Worm (Caenorhabditis elegans) whole organism, young adult: ENCODE data around the gene vdac-1.

ENCODE experiments used
- B0336.3 ChIP-seq: fragments of 200-800 bp; sonication (Bioruptor generic); IDR thresholded peaks from 2 replicates; pipeline ENCODE4 v1.3.6; 2022; ENCODE audit warnings: missing genetic modification characterization, missing compliant biosample characterization
- D2030.7 ChIP-seq: fragments of 200-800 bp; sonication (Bioruptor generic); IDR thresholded peaks from 2 replicates; pipeline ENCODE4 v1.3.6; 2022; ENCODE audit warnings: missing genetic modification reagents, missing genetic modification characterization, missing compliant biosample characterization
- F10E7.11 ChIP-seq: sonication (generic microtip); optimal IDR thresholded peaks from 2 replicates; lab custom pipeline; 2017; ENCODE audit warnings: mild to moderate bottlenecking, missing genetic modification characterization, moderate library complexity, missing compliant biosample characterization
- F22D6.2 ChIP-seq: sonication (generic microtip); optimal IDR thresholded peaks from 2 replicates; lab custom pipeline; 2016; ENCODE audit warnings: mild to moderate bottlenecking, missing genetic modification characterization, missing compliant biosample characterization
- F33H1.4 ChIP-seq: fragments of 200-800 bp; sonication (Bioruptor generic); IDR thresholded peaks from 2 replicates; pipeline ENCODE4 v1.3.6; 2022; ENCODE audit warnings: missing genetic modification reagents, missing genetic modification characterization, missing compliant biosample characterization
- F37B4.10 ChIP-seq: fragments of 200-800 bp; sonication (Bioruptor generic); IDR thresholded peaks from 2 replicates; pipeline ENCODE4 v1.3.6; 2022; ENCODE audit warnings: missing genetic modification characterization, missing compliant biosample characterization
- F49E8.2 ChIP-seq: sonication (generic microtip); optimal IDR thresholded peaks from 3 replicates; lab custom pipeline; 2017; ENCODE audit warnings: missing genetic modification characterization, mild to moderate bottlenecking, missing compliant biosample characterization, antibody characterized with exemption, moderate library complexity; ENCODE audit not compliant: insufficient read depth
- F57A8.1 ChIP-seq: fragments of 200-800 bp; sonication (Bioruptor generic); optimal IDR thresholded peaks from 2 replicates; lab custom pipeline; 2018; ENCODE audit warnings: mild to moderate bottlenecking, missing genetic modification characterization, moderate library complexity, missing compliant biosample characterization
- T26A5.8 ChIP-seq: sonication (generic microtip); optimal IDR thresholded peaks from 2 replicates; lab custom pipeline; 2016; ENCODE audit warnings: missing genetic modification characterization, missing compliant biosample characterization
- Y53G8AR.9 ChIP-seq: fragments of 200-800 bp; sonication (Bioruptor generic); conservative IDR thresholded peaks from 2 replicates; pipeline ENCODE4 v1.3.6; 2022; ENCODE audit warnings: missing genetic modification reagents, missing genetic modification characterization, missing compliant biosample characterization
- ZK185.1 ChIP-seq: sonication (generic microtip); optimal IDR thresholded peaks from 2 replicates; lab custom pipeline; 2016; ENCODE audit warnings: mild to moderate bottlenecking, missing genetic modification characterization, missing compliant biosample characterization; ENCODE audit not compliant: poor library complexity, severe bottlenecking
- ama-1 ChIP-seq, 3 experiments: fragments of 150-350 bp in 1 of 3; sonication (generic microtip) in 2 of 3; optimal IDR thresholded peaks; 2 replicates each; lab custom pipeline; 2014 to 2018; ENCODE audit warnings: missing biosample characterization in 2 of 3, missing genetic modification characterization in 2 of 3, missing genetic modification reagents in 2 of 3
- aptf-3 ChIP-seq: fragments of 200-800 bp; sonication (Bioruptor generic); IDR thresholded peaks from 2 replicates; pipeline ENCODE4 v1.3.6; 2022; ENCODE audit warnings: missing genetic modification characterization, missing compliant biosample characterization
- attf-3 ChIP-seq: fragments of 200-800 bp; sonication (Bioruptor generic); conservative IDR thresholded peaks from 2 replicates; pipeline ENCODE4 v1.3.6; 2022; ENCODE audit warnings: missing genetic modification reagents, missing genetic modification characterization, missing compliant biosample characterization
- attf-5 ChIP-seq: fragments of 200-800 bp; sonication (Bioruptor generic); optimal IDR thresholded peaks from 2 replicates; lab custom pipeline; 2018; ENCODE audit warnings: mild to moderate bottlenecking, missing genetic modification characterization, missing compliant biosample characterization
- bed-1 ChIP-seq: fragments of 200-800 bp; sonication (Bioruptor generic); IDR thresholded peaks from 2 replicates; pipeline ENCODE4 v1.3.6; 2022; ENCODE audit warnings: missing genetic modification reagents, missing genetic modification characterization, missing compliant biosample characterization
- ceh-79 ChIP-seq: sonication (generic microtip); optimal IDR thresholded peaks from 2 replicates; lab custom pipeline; 2017; ENCODE audit warnings: mild to moderate bottlenecking, missing genetic modification characterization, missing compliant biosample characterization
- chd-7 ChIP-seq: sonication (generic microtip); optimal IDR thresholded peaks from 2 replicates; lab custom pipeline; 2016; ENCODE audit warnings: mild to moderate bottlenecking, missing genetic modification characterization, moderate library complexity, missing compliant biosample characterization
- die-1 ChIP-seq: sonication (generic microtip); optimal IDR thresholded peaks from 2 replicates; lab custom pipeline; 2016; ENCODE audit warnings: missing genotype, mild to moderate bottlenecking, missing genetic modification characterization, missing compliant biosample characterization
- efl-1 ChIP-seq: fragments of 150-350 bp; optimal IDR thresholded peaks from 2 replicates; lab custom pipeline; 2014; ENCODE audit warnings: missing biosample characterization, missing genetic modification reagents, missing genetic modification characterization
- egl-44 ChIP-seq: fragments of 200-800 bp; sonication (Bioruptor generic); IDR thresholded peaks from 2 replicates; pipeline ENCODE4 v1.3.6; 2022; ENCODE audit warnings: missing genetic modification reagents, missing genetic modification characterization, missing compliant biosample characterization
- ets-4 ChIP-seq: fragments of 200-800 bp; sonication (Bioruptor generic); optimal IDR thresholded peaks from 2 replicates; lab custom pipeline; 2018; ENCODE audit warnings: mild to moderate bottlenecking, missing genetic modification characterization, missing compliant biosample characterization
- him-1 ChIP-seq: sonication (generic microtip); optimal IDR thresholded peaks from 2 replicates; lab custom pipeline; 2016; ENCODE audit warnings: missing genotype, missing genetic modification reagents, missing genetic modification characterization, missing compliant biosample characterization
- hlh-26 ChIP-seq: fragments of 200-800 bp; sonication (Bioruptor generic); conservative IDR thresholded peaks from 2 replicates; pipeline ENCODE4 v1.3.6; 2022; ENCODE audit warnings: missing genetic modification reagents, missing genetic modification characterization, missing compliant biosample characterization
- hrde-1 ChIP-seq: sonication (generic microtip); optimal IDR thresholded peaks from 2 replicates; lab custom pipeline; 2016; ENCODE audit warnings: missing genetic modification characterization, mild to moderate bottlenecking, missing compliant biosample characterization, moderate library complexity, missing genotype, missing genetic modification reagents, borderline replicate concordance
- let-607 ChIP-seq, 2 experiments: fragments of 200-800 bp in 1 of 2; sonication (Bioruptor generic) in 1 of 2; sonication (generic microtip) in 1 of 2; optimal IDR thresholded peaks; 2 replicates each; lab custom pipeline; 2016 to 2018; ENCODE audit warnings: mild to moderate bottlenecking in 2 of 2, missing compliant biosample characterization in 2 of 2, missing genetic modification characterization in 2 of 2, moderate library complexity in 2 of 2, missing genotype in 1 of 2
- lin-35 ChIP-seq, 3 experiments: fragments of 150-350 bp in 2 of 3; sonication (generic microtip) in 1 of 3; optimal IDR thresholded peaks; 2 replicates each; lab custom pipeline; 2014 to 2018; ENCODE audit warnings: missing biosample characterization in 3 of 3, missing genetic modification characterization in 3 of 3, missing genetic modification reagents in 3 of 3
- lsl-1 ChIP-seq: fragments of 200-800 bp; sonication (Bioruptor generic); optimal IDR thresholded peaks from 2 replicates; lab custom pipeline; 2018; ENCODE audit warnings: mild to moderate bottlenecking, missing genetic modification characterization, moderate library complexity, missing compliant biosample characterization
- rec-8 ChIP-seq, 2 experiments: sonication (generic microtip); optimal IDR thresholded peaks; 2 replicates each; lab custom pipeline; 2016; ENCODE audit warnings: mild to moderate bottlenecking in 2 of 2, missing genetic modification characterization in 2 of 2, missing genetic modification reagents in 2 of 2, missing genotype in 2 of 2, missing biosample characterization in 1 of 2, missing compliant biosample characterization in 1 of 2, moderate library complexity in 1 of 2
- repo-1 ChIP-seq: sonication (generic microtip); optimal IDR thresholded peaks from 2 replicates; lab custom pipeline; 2017; ENCODE audit warnings: mild to moderate bottlenecking, missing genetic modification characterization, missing compliant biosample characterization
- rpc-1 ChIP-seq, 2 experiments: fragments of 150-350 bp in 1 of 2; sonication (generic microtip) in 1 of 2; optimal IDR thresholded peaks; 2 replicates each; lab custom pipeline; 2014 to 2018; ENCODE audit warnings: missing biosample characterization in 1 of 2, missing genetic modification characterization in 1 of 2, missing genetic modification reagents in 1 of 2, missing genotype in 1 of 2
- sea-2 ChIP-seq: fragments of 200-800 bp; sonication (Bioruptor generic); IDR thresholded peaks from 2 replicates; pipeline ENCODE4 v1.3.6; 2022; ENCODE audit warnings: missing genetic modification characterization, missing compliant biosample characterization
- tbp1 ChIP-seq: fragments of 200-800 bp; sonication (Bioruptor generic); optimal IDR thresholded peaks from 2 replicates; lab custom pipeline; 2018; ENCODE audit warnings: mild to moderate bottlenecking, missing genetic modification characterization, missing compliant biosample characterization
- zim-3 ChIP-seq: sonication (generic microtip); optimal IDR thresholded peaks from 2 replicates; lab custom pipeline; 2017; ENCODE audit warnings: mild to moderate bottlenecking, missing genetic modification characterization, moderate library complexity, missing compliant biosample characterization

vdac-1 gene

DNA sequence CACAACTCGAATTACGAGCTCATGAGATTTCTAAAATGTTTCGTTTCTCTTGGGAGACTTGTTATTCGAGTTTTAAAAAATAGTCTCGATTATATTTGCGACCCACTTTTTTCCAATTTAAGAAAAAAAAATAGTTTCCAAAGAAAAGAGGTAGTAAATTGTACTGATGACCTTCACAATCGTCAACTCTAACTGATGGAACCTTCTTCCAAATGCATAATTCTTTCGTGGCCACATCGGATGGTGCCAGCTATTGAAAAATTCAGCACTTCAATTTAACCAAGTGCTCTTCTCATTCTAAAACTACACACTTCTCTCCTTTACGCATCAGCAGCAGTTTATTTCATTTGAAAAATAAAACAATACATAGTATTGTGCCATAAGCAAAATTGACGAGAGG lies 36.0 kb upstream of the vdac-1 start:
- peak; percentile 37 for TF ChIP-seq hrde-1 (tag; lab: Kevin White, UChicago)
- TF ChIP-seq rpc-1 (optimal IDR thresholded peaks at IDR 0.05; lab: Kevin White, UChicago), result no peak
- no peak for TF ChIP-seq rpc-1 (tag; optimal IDR thresholded peaks at IDR 0.05; lab: Kevin White, UChicago)
- TF ChIP-seq T26A5.8 (tag; lab: Kevin White, UChicago), result no peak
- TF ChIP-seq him-1 (tag; lab: Kevin White, UChicago), result peak; percentile 70
- TF ChIP-seq ama-1 (optimal IDR thresholded peaks at IDR 0.05; lab: Kevin White, UChicago), result no peak
- TF ChIP-seq ama-1 (GFP tag; optimal IDR thresholded peaks at IDR 0.05; lab: Kevin White, UChicago), result peak in 1 of 2 experiments; percentile 11
- TF ChIP-seq B0336.3 (GFP tag; lab: Robert Waterston, UW), result no peak

DNA sequence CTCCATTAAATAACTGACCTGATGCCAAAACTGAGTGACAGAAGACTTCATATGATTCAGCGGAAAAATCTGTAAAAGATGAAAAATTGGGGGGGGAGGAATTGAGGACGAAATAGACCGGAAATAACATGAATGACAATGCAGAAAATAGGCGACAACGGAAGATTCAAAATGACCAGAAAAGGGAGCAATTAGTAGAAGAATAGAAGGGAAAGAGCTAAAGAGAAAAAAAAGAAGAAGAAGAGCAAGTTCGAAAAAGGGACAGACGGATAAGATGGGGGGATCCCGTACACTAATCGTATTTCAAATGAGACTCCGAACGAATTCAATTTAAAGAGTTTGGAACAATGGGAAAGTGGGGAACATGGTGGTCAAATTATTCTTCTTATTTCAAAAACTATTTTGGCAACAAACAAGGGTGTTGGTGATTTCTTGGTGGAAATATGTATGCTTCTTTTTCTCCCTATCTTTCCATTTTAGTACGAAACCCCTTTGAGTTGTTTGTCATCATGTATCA lies 34.9 kb upstream of the vdac-1 start, which contains the start of gene R05G6.10:
TSS of gene R05G6.10 (minus strand) at position 51 of the 517 bp plus-strand sequence.
- TF ChIP-seq sea-2 (GFP tag; lab: Robert Waterston, UW), result no peak

DNA sequence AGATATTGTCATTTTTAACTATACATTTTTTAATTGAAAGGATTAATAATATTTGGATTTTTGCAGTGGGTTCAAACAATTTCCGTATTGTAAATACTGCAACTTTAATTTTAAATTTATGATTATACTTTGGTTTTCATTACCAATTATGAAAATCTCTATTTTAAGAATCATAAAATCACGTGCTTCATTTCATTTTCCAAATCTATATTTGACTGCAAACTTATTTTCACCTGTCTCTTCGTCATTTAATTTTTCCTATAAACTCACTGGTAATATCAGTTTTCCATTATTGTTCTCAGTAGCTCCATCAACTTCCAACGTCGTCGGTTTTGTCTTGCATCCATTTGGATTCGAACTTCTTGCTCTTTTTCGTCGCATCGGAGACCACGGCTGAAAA lies 24.7 kb upstream of the vdac-1 start, which contains the start of gene R05G6.1:
TSS of gene R05G6.1 (plus strand) at position 301 of the 400 bp plus-strand sequence.
- no peak for TF ChIP-seq ZK185.1
- TF ChIP-seq chd-7 (tag; lab: Kevin White, UChicago), result no peak
- no peak for TF ChIP-seq die-1 (tag; lab: Kevin White, UChicago)
- no peak for TF ChIP-seq attf-3
- no peak for TF ChIP-seq ceh-79 (tag; lab: Kevin White, UChicago)
- no peak for TF ChIP-seq rpc-1 (optimal IDR thresholded peaks at IDR 0.05; lab: Kevin White, UChicago)
- TF ChIP-seq rpc-1 (tag; optimal IDR thresholded peaks at IDR 0.05; lab: Kevin White, UChicago), result no peak

DNA sequence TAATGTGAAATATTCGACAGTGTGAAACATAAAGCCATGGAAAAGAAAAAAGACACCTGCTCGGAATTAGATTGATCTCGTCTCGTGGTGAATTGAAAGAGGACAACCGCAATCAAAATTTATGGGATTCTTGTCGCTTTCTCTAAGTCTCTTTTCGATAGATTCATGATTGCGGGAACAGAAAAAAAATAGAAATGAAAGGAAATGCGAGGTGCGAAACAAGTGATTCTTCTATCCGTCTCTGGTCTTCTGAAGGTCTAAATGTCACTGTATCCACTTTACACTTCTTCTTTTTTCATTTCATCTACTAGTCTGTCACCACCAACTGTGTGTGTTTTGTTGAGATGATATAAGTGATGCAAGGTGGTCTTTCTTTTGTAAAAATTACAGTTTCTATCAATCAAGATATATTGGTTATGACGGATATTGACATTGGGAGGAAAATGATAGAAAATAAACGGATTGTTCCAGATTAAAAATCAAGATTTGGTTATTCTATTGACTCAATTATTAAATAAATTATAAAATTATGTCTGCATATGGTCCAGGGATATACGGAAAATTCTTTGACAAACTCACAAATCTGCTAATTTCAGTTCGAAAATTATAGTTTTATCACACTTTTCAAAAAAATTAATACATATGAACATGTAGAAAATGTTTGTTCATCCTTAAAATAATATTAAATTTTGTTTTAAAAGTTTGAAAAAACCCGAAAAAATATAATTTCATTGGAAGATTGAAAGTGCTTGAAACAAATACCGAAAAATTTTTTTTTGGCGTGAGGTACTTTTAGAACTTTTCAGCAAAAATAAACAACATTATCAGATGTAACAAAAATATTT lies 22.8 kb upstream of the vdac-1 start:
- no peak for TF ChIP-seq F22D6.2
- TF ChIP-seq tbp1 (GFP tag; lab: Kevin White, UChicago), result no peak
- TF ChIP-seq hlh-26, result no peak
- TF ChIP-seq ama-1 (optimal IDR thresholded peaks at IDR 0.05; lab: Kevin White, UChicago), result no peak
- no peak for TF ChIP-seq ama-1 (GFP tag; optimal IDR thresholded peaks at IDR 0.05; lab: Kevin White, UChicago)
- TF ChIP-seq efl-1 (GFP tag; lab: Kevin White, UChicago), result no peak
- no peak for TF ChIP-seq aptf-3 (GFP tag; lab: Robert Waterston, UW)
- no peak for TF ChIP-seq bed-1 (GFP tag; lab: Robert Waterston, UW)
- TF ChIP-seq repo-1 (tag; lab: Kevin White, UChicago), result no peak
- TF ChIP-seq lin-35 (GFP tag; optimal IDR thresholded peaks at IDR 0.05; lab: Kevin White, UChicago), result no peak
- no peak for TF ChIP-seq F49E8.2
- no peak for TF ChIP-seq ets-4 (GFP tag; lab: Kevin White, UChicago)
- TF ChIP-seq F10E7.11, result no peak
- TF ChIP-seq Y53G8AR.9 (GFP tag; lab: Robert Waterston, UW), result no peak
- TF ChIP-seq D2030.7, result no peak
- TF ChIP-seq F37B4.10 (GFP tag; lab: Robert Waterston, UW), result no peak
- TF ChIP-seq rec-8 (tag; optimal IDR thresholded peaks at IDR 0.05; lab: Kevin White, UChicago), result no peak
- TF ChIP-seq, all 124 proteins: peak for 0

ce11 chrIV:7523744-7524143 lies 16.1 kb upstream of the vdac-1 start:
- TF ChIP-seq egl-44 (GFP tag; lab: Robert Waterston, UW) (no peak), zim-3 (tag; lab: Kevin White, UChicago) (no peak), F57A8.1 (GFP tag; lab: Kevin White, UChicago) (no peak), let-607 (tag; optimal IDR thresholded peaks at IDR 0.05; lab: Kevin White, UChicago) (no peak), lsl-1 (GFP tag; lab: Kevin White, UChicago) (no peak), F33H1.4 (GFP tag; lab: Robert Waterston, UW) (no peak), attf-3 (no peak), attf-5 (no peak), F22D6.2 (no peak)
